Fruit fly (Drosophila melanogaster) whole organism, prepupa: ENCODE results near the gene AstCC.

ENCODE experiments used
- Blimp-1 ChIP-seq: fragments of 200-800 bp; sonication (Bioruptor generic); optimal IDR thresholded peaks from 3 replicates; lab custom pipeline; 2017; ENCODE audit warnings: missing biosample characterization, missing genetic modification characterization, mild to moderate bottlenecking, moderate library complexity, missing genetic modification reagents
- CG10631 ChIP-seq: fragments of 200-800 bp; sonication (Bioruptor generic); optimal IDR thresholded peaks from 2 replicates; lab custom pipeline; 2016; ENCODE audit warnings: missing biosample characterization, missing genetic modification characterization
- CG10669 ChIP-seq: fragments of 200-800 bp; sonication (Bioruptor generic); optimal IDR thresholded peaks from 3 replicates; lab custom pipeline; 2018; ENCODE audit warnings: missing biosample characterization, mild to moderate bottlenecking, missing genetic modification characterization, moderate library complexity
- CG15336 ChIP-seq: fragments of 200-800 bp; sonication (Bioruptor generic); IDR thresholded peaks from 2 replicates; pipeline ENCODE4 v1.3.6; 2022; ENCODE audit warnings: missing biosample characterization, missing genetic modification characterization
- CG1621 ChIP-seq: fragments of 200-800 bp; sonication (Bioruptor generic); optimal IDR thresholded peaks from 3 replicates; lab custom pipeline; 2018; ENCODE audit warnings: missing biosample characterization, mild to moderate bottlenecking, missing genetic modification characterization
- CG16779 ChIP-seq: fragments of 200-800 bp; sonication (Bioruptor generic); optimal IDR thresholded peaks from 3 replicates; lab custom pipeline; 2017; ENCODE audit warnings: missing biosample characterization, mild to moderate bottlenecking, missing genetic modification characterization
- CG31627 ChIP-seq: fragments of 200-800 bp; sonication (Bioruptor generic); optimal IDR thresholded peaks from 3 replicates; lab custom pipeline; 2016; ENCODE audit warnings: missing biosample characterization, missing genetic modification characterization
- CG32006 ChIP-seq: fragments of 200-800 bp; sonication (Bioruptor generic); optimal IDR thresholded peaks from 3 replicates; lab custom pipeline; 2017; ENCODE audit warnings: missing biosample characterization, mild to moderate bottlenecking, missing genetic modification characterization
- CG34406 ChIP-seq: fragments of 200-800 bp; sonication (Bioruptor generic); optimal IDR thresholded peaks from 3 replicates; lab custom pipeline; 2016; ENCODE audit warnings: missing biosample characterization, missing genetic modification characterization
- CG3919 ChIP-seq: fragments of 200-800 bp; sonication (Bioruptor generic); optimal IDR thresholded peaks from 3 replicates; lab custom pipeline; 2016; ENCODE audit warnings: missing biosample characterization, missing genetic modification characterization
- CG4318 ChIP-seq: fragments of 200-800 bp; sonication (Bioruptor generic); optimal IDR thresholded peaks from 3 replicates; lab custom pipeline; 2017; ENCODE audit warnings: missing biosample characterization, mild to moderate bottlenecking, missing genetic modification characterization
- CG6163 ChIP-seq: fragments of 200-800 bp; sonication (Bioruptor generic); IDR thresholded peaks from 3 replicates; pipeline ENCODE4 v1.3.6; 2022; ENCODE audit warnings: missing biosample characterization, missing genetic modification characterization
- CG6276 ChIP-seq: fragments of 200-800 bp; sonication (Bioruptor generic); optimal IDR thresholded peaks from 2 replicates; lab custom pipeline; 2017; ENCODE audit warnings: missing biosample characterization, mild to moderate bottlenecking, missing genetic modification characterization
- CG6792 ChIP-seq: fragments of 200-800 bp; sonication (Bioruptor generic); optimal IDR thresholded peaks from 3 replicates; lab custom pipeline; 2016; ENCODE audit warnings: missing biosample characterization, missing genetic modification characterization
- CG6808 ChIP-seq: fragments of 200-800 bp; sonication (Bioruptor generic); optimal IDR thresholded peaks from 3 replicates; lab custom pipeline; 2017; ENCODE audit warnings: missing biosample characterization, missing genetic modification characterization, mild to moderate bottlenecking, moderate library complexity, missing genetic modification reagents
- CG8119 ChIP-seq: fragments of 200-800 bp; sonication (Bioruptor generic); IDR thresholded peaks from 3 replicates; pipeline ENCODE4 v1.3.6; 2022; ENCODE audit warnings: missing biosample characterization, missing genetic modification characterization
- CG8632 ChIP-seq: fragments of 200-800 bp; sonication (Bioruptor generic); optimal IDR thresholded peaks from 3 replicates; lab custom pipeline; 2016; ENCODE audit warnings: missing biosample characterization, missing genetic modification characterization
- CG9139 ChIP-seq: fragments of 200-800 bp; sonication (Bioruptor generic); optimal IDR thresholded peaks from 3 replicates; lab custom pipeline; 2017; ENCODE audit warnings: missing biosample characterization, mild to moderate bottlenecking, missing genetic modification characterization
- Eip75B ChIP-seq: fragments of 200-800 bp; sonication (Bioruptor generic); optimal IDR thresholded peaks from 3 replicates; lab custom pipeline; 2016; ENCODE audit warnings: missing biosample characterization, missing genetic modification characterization
- Eip93F ChIP-seq: fragments of 200-800 bp; sonication (Bioruptor generic); optimal IDR thresholded peaks from 2 replicates; lab custom pipeline; 2016; ENCODE audit warnings: missing biosample characterization, mild to moderate bottlenecking, missing genetic modification characterization
- Ets21C ChIP-seq: fragments of 200-800 bp; sonication (Bioruptor generic); optimal IDR thresholded peaks from 3 replicates; lab custom pipeline; 2016; ENCODE audit warnings: missing biosample characterization, missing genetic modification characterization
- Ets96B ChIP-seq: fragments of 200-800 bp; optimal IDR thresholded peaks from 2 replicates; lab custom pipeline; 2019; ENCODE audit warnings: missing biosample characterization, mild to moderate bottlenecking, missing genetic modification characterization, moderate library complexity
- Hr38 ChIP-seq: sonication (Bioruptor generic); optimal IDR thresholded peaks from 2 replicates; lab custom pipeline; 2016; ENCODE audit warnings: missing biosample characterization, missing genetic modification characterization
- Hr4 ChIP-seq: fragments of 200-800 bp; sonication (Bioruptor generic); optimal IDR thresholded peaks from 3 replicates; lab custom pipeline; 2016; ENCODE audit warnings: missing biosample characterization, missing genetic modification characterization
- Lpt ChIP-seq: fragments of 200-800 bp; sonication (Bioruptor generic); optimal IDR thresholded peaks from 3 replicates; lab custom pipeline; 2016; ENCODE audit warnings: missing biosample characterization, missing genetic modification characterization
- Met ChIP-seq: fragments of 200-800 bp; sonication (Bioruptor generic); optimal IDR thresholded peaks from 3 replicates; lab custom pipeline; 2016; ENCODE audit warnings: missing biosample characterization, missing genetic modification characterization
- OdsH ChIP-seq: fragments of 200-800 bp; sonication (Bioruptor generic); optimal IDR thresholded peaks from 3 replicates; lab custom pipeline; 2016; ENCODE audit warnings: missing biosample characterization, missing genetic modification characterization
- Smox ChIP-seq: fragments of 200-800 bp; sonication (Bioruptor generic); optimal IDR thresholded peaks from 3 replicates; lab custom pipeline; 2016; ENCODE audit warnings: missing biosample characterization, missing genetic modification characterization
- Sox102F ChIP-seq: fragments of 200-800 bp; sonication (Bioruptor generic); optimal IDR thresholded peaks from 2 replicates; lab custom pipeline; 2016; ENCODE audit warnings: missing biosample characterization, mild to moderate bottlenecking, missing genetic modification characterization
- Sox15 ChIP-seq: fragments of 200-800 bp; sonication (Bioruptor generic); optimal IDR thresholded peaks from 3 replicates; lab custom pipeline; 2016; ENCODE audit warnings: missing biosample characterization, missing genetic modification characterization
- acj6 ChIP-seq: fragments of 200-800 bp; sonication (Bioruptor generic); optimal IDR thresholded peaks from 3 replicates; lab custom pipeline; 2016; ENCODE audit warnings: missing biosample characterization, missing genetic modification characterization
- dsx ChIP-seq: fragments of 200-800 bp; optimal IDR thresholded peaks from 3 replicates; lab custom pipeline; 2019; ENCODE audit warnings: missing biosample characterization, mild to moderate bottlenecking, missing genetic modification characterization, moderate library complexity; ENCODE audit not compliant: poor library complexity, severe bottlenecking
- eg ChIP-seq: fragments of 200-800 bp; sonication (Bioruptor generic); IDR thresholded peaks from 3 replicates; pipeline ENCODE4 v1.3.6; 2022; ENCODE audit warnings: missing biosample characterization, missing genetic modification characterization
- esn ChIP-seq: fragments of 200-800 bp; sonication (Bioruptor generic); optimal IDR thresholded peaks from 2 replicates; lab custom pipeline; 2016; ENCODE audit warnings: missing biosample characterization, mild to moderate bottlenecking, missing genetic modification characterization, moderate library complexity
- fkh ChIP-seq: fragments of 200-800 bp; sonication (Bioruptor generic); optimal IDR thresholded peaks from 3 replicates; lab custom pipeline; 2017; ENCODE audit warnings: missing biosample characterization, mild to moderate bottlenecking, missing genetic modification characterization, moderate library complexity
- lz ChIP-seq: fragments of 200-800 bp; sonication (Bioruptor generic); optimal IDR thresholded peaks from 3 replicates; lab custom pipeline; 2016; ENCODE audit warnings: missing biosample characterization, missing genetic modification characterization
- net ChIP-seq: fragments of 200-800 bp; sonication (Bioruptor generic); optimal IDR thresholded peaks from 3 replicates; lab custom pipeline; 2016; ENCODE audit warnings: missing biosample characterization, missing genetic modification characterization
- pdm3 ChIP-seq: fragments of 200-800 bp; sonication (Bioruptor generic); optimal IDR thresholded peaks from 3 replicates; lab custom pipeline; 2016; ENCODE audit warnings: missing biosample characterization, missing genetic modification characterization
- salr ChIP-seq, 2 experiments: fragments of 200-800 bp; sonication (Bioruptor generic); optimal IDR thresholded peaks; 3 replicates each; lab custom pipeline; 2016 to 2018; ENCODE audit warnings: missing biosample characterization in 2 of 2, missing genetic modification characterization in 2 of 2, mild to moderate bottlenecking in 1 of 2
- spab ChIP-seq: fragments of 200-800 bp; sonication (Bioruptor generic); optimal IDR thresholded peaks from 2 replicates; lab custom pipeline; 2017; ENCODE audit warnings: missing biosample characterization, mild to moderate bottlenecking, missing genetic modification characterization, missing genetic modification reagents
- ss ChIP-seq, 2 experiments: fragments of 200-800 bp; sonication (Bioruptor generic); optimal IDR thresholded peaks; 2 replicates in 1 of 2; 3 replicates in 1 of 2; lab custom pipeline; 2017 to 2018; ENCODE audit warnings: mild to moderate bottlenecking in 2 of 2, missing biosample characterization in 2 of 2, missing genetic modification characterization in 2 of 2, moderate library complexity in 1 of 2
- svp ChIP-seq: fragments of 200-800 bp; sonication (Bioruptor generic); peaks from one replicate; lab custom pipeline; 2016; ENCODE audit warnings: missing biosample characterization, missing genetic modification characterization
- vri ChIP-seq: fragments of 200-800 bp; sonication (Bioruptor generic); optimal IDR thresholded peaks from 3 replicates; lab custom pipeline; 2016; ENCODE audit warnings: missing biosample characterization, mild to moderate bottlenecking, missing genetic modification characterization

The AstCC gene

DNA sequence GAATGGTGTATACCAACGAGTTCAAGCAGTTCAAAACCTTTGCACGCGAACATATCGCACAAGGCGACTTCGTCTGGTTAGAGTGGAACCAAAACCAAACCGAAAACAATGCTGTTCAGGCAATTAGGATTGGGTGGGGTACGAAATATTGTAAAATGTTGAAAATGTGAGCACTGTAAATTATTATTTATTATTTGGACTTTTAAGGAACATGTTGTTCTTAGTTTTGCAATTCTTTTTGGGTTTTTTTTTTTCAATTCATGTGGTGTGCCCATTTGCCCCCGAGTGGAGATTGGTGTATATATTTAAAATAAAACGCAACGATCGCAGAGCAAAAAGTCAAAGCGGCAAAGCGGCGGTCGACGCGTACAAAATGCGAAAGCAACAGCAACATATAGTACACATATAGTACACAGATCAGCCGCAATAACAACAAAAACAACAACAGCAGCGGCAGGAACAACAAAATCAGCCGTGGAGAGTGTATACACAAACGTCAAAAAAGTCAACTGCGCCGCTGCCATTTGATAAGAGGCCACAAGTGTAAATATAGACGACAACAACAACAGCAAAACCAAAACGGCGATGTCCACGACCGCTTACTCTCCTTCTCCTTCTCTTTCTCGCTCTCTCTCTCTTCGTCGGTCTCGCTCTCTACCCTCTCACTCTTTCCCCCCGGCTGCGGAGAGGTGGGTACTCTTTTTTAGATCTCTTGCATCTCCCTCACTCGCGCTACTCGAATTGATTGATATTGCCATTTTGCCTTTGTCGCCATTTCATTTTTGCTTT is 40.2 kb downstream of the AstCC start (continued):
- TF ChIP-seq CG34406 (GFP tag; lab: Kevin White, UChicago) (peak; percentile 75), fkh (GFP tag; lab: Kevin White, UChicago) (peak; percentile 98), Ets21C (GFP tag; lab: Kevin White, UChicago) (peak; percentile 69), CG8632 (GFP tag; lab: Kevin White, UChicago) (peak; percentile 47), OdsH (peak; percentile 78), spab (GFP tag; lab: Kevin White, UChicago) (peak; percentile 30), Sox15 (GFP tag; lab: Kevin White, UChicago) (peak; percentile 46), CG6792 (GFP tag; lab: Kevin White, UChicago) (peak; percentile 76), CG32006 (GFP tag; lab: Kevin White, UChicago) (peak; percentile 75), CG1621 (peak; percentile 39), net (GFP tag; lab: Kevin White, UChicago) (peak; percentile 52), CG15336 (GFP tag; lab: Robert Waterston, UW) (peak; percentile 81), CG9139 (GFP tag; lab: Kevin White, UChicago) (no peak), esn (peak; percentile 86), acj6 (GFP tag; lab: Kevin White, UChicago) (peak; percentile 79)

DNA sequence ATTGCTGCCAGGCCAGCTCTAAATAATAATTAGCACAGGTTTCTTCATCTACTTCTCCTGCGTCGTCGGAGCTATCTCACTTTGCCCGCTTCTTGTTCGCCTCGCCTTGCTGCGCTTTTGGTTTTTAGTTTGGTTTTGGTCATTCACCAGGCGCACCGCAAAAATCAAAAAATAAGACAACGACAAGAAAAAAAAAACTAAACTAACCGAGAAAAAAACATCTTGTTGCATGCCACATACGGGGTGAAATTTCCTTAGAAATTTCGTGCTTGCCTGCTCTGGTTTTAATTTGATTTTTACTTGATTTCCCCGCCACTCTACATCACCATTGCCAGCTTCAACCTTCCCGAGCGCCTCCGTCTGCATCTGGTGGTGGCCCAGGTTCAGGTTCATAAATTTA is 43.2 kb downstream of the AstCC start:
- peak; percentile 41 for TF ChIP-seq CG15336 (GFP tag; lab: Robert Waterston, UW)
- TF ChIP-seq CG6276 (GFP tag; lab: Kevin White, UChicago): peak; percentile 55
- peak; percentile 12 for TF ChIP-seq CG32006 (GFP tag; lab: Kevin White, UChicago)
- peak; percentile 53; the same call in 1 of the 3 replicates for TF ChIP-seq eg (GFP tag; lab: Robert Waterston, UW)
- no peak for TF ChIP-seq Sox15 (GFP tag; lab: Kevin White, UChicago)
- TF ChIP-seq CG8119 (GFP tag; lab: Robert Waterston, UW): peak; percentile 43; the same call in 1 of the 3 replicates

DNA sequence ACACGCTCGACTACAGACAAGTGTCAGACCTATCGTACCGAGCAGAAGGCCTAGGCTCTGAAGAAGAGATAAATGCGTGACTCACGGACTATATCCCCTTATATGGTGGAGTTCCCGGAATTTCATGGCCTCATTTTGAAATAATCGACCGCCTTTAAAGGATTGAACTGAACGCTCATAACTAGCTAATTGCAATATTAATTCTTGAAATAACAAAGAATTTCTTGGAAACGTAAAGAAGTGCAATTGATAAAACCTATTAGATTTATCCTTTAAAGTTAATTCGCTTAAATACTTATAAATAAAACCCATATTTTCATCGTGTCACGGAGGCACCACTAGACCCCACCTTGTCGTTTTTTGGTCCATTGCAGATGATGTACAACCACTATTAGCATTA is 44.0 kb downstream of the AstCC start:
- no peak for TF ChIP-seq Met
- no peak for TF ChIP-seq Eip93F (GFP tag; lab: Kevin White, UChicago)
- TF ChIP-seq CG4318 (GFP tag; lab: Kevin White, UChicago): peak; percentile 33
- TF ChIP-seq net (GFP tag; lab: Kevin White, UChicago): no peak
- TF ChIP-seq CG16779 (tag; lab: Kevin White, UChicago): no peak
- TF ChIP-seq Smox (GFP tag; lab: Kevin White, UChicago): no peak
- TF ChIP-seq CG1621: no peak
- TF ChIP-seq svp (GFP tag; lab: Kevin White, UChicago): no peak
- no peak for TF ChIP-seq CG10669 (GFP tag; lab: Kevin White, UChicago)
- TF ChIP-seq CG6808 (GFP tag; lab: Kevin White, UChicago): no peak
- no peak for TF ChIP-seq CG31627 (GFP tag; lab: Kevin White, UChicago)
- no peak for TF ChIP-seq CG3919 (GFP tag; lab: Kevin White, UChicago)
- TF ChIP-seq ss (GFP tag; optimal IDR thresholded peaks at IDR 0.05; lab: Kevin White, UChicago): no peak
- no peak for TF ChIP-seq acj6 (GFP tag; lab: Kevin White, UChicago)
- no peak for TF ChIP-seq Sox15 (GFP tag; lab: Kevin White, UChicago)
- peak; percentile 27 for TF ChIP-seq Hr4
- TF ChIP-seq pdm3 (GFP tag; lab: Kevin White, UChicago): no peak
- no peak for TF ChIP-seq Blimp-1
- TF ChIP-seq Lpt (GFP tag; lab: Kevin White, UChicago): no peak
- TF ChIP-seq dsx (GFP tag; lab: Kevin White, UChicago): no peak
- TF ChIP-seq salr (GFP tag; optimal IDR thresholded peaks at IDR 0.05; lab: Kevin White, UChicago): peak in 1 of 2 experiments; percentile 45
- TF ChIP-seq spab (GFP tag; lab: Kevin White, UChicago): no peak
- TF ChIP-seq CG8119 (GFP tag; lab: Robert Waterston, UW): 0 out of 3 replicates have a peak, but pooled peaks have one; percentile 48
- no peak for TF ChIP-seq vri (GFP tag; lab: Kevin White, UChicago)
- TF ChIP-seq Sox102F (GFP tag; lab: Kevin White, UChicago): no peak
- no peak for TF ChIP-seq CG10631
- TF ChIP-seq CG8632 (GFP tag; lab: Kevin White, UChicago): no peak
- peak; percentile 65 for TF ChIP-seq CG32006 (GFP tag; lab: Kevin White, UChicago)
- no peak for TF ChIP-seq Hr38 (GFP tag; lab: Kevin White, UChicago)
- no peak for TF ChIP-seq eg (GFP tag; lab: Robert Waterston, UW)
- TF ChIP-seq Ets96B (tag; lab: Kevin White, UChicago): no peak
- TF ChIP-seq CG6792 (GFP tag; lab: Kevin White, UChicago): no peak
- no peak for TF ChIP-seq Eip75B (GFP tag; lab: Kevin White, UChicago)
- TF ChIP-seq lz: no peak
- TF ChIP-seq Ets21C (GFP tag; lab: Kevin White, UChicago): no peak
- no peak for TF ChIP-seq fkh (GFP tag; lab: Kevin White, UChicago)
- TF ChIP-seq CG6163 (GFP tag; lab: Robert Waterston, UW): no peak
- TF ChIP-seq CG15336 (GFP tag; lab: Robert Waterston, UW): peak; percentile 52
